Fruit fly (Drosophila melanogaster): ENCODE results near the gene Xrcc2.

Gene Xrcc2

dm6 chrX:18506639-18507528 is 7.0 kb downstream of the Xrcc2 start (continued):
- TF ChIP-seq esg (GFP tag; conservative IDR thresholded peaks at IDR 0.05): peak; percentile 67
- peak; percentile 54 for TF ChIP-seq CG17385 (GFP tag; optimal IDR thresholded peaks at IDR 0.05)
- peak; percentile 71 for TF ChIP-seq org-1 (GFP tag; optimal IDR thresholded peaks at IDR 0.05)
- TF ChIP-seq CG14050 (GFP tag; IDR thresholded peaks at IDR 0.05): peak; percentile 70
- TF ChIP-seq CG17829 (tag; optimal IDR thresholded peaks at IDR 0.05): peak; percentile 73
- peak; percentile 84 for TF ChIP-seq ind (GFP tag; optimal IDR thresholded peaks at IDR 0.05)
- TF ChIP-seq CG8281 (tag; optimal IDR thresholded peaks at IDR 0.05): no peak
- peak; percentile 43 for TF ChIP-seq CG3163 (GFP tag; optimal IDR thresholded peaks at IDR 0.05)
- TF ChIP-seq CG4854 (GFP tag; optimal IDR thresholded peaks at IDR 0.05): peak; percentile 68
- TF ChIP-seq fd102C (GFP tag; optimal IDR thresholded peaks at IDR 0.05): no peak
- TF ChIP-seq zfh2 (GFP tag; optimal IDR thresholded peaks at IDR 0.05): peak; percentile 56
- TF ChIP-seq mam (GFP tag; optimal IDR thresholded peaks at IDR 0.05): peak; percentile 60
- no peak for TF ChIP-seq CG8478 (optimal IDR thresholded peaks at IDR 0.05)
- peak; percentile 59 for TF ChIP-seq tap (tag; optimal IDR thresholded peaks at IDR 0.05)
- TF ChIP-seq Abd-B (GFP tag; optimal IDR thresholded peaks at IDR 0.05): peak; percentile 23
- no peak for TF ChIP-seq CG3995 (GFP tag; optimal IDR thresholded peaks at IDR 0.05)
- peak; percentile 68 for TF ChIP-seq CG4730 (GFP tag; IDR thresholded peaks at IDR 0.05)
- peak; percentile 42; the same call in 1 of the 2 replicates for TF ChIP-seq Nf-YA (GFP tag; IDR thresholded peaks at IDR 0.05)
- peak; percentile 99 for TF ChIP-seq CG5180 (GFP tag; optimal IDR thresholded peaks at IDR 0.05)
- TF ChIP-seq ssp (GFP tag; IDR thresholded peaks at IDR 0.05): peak; percentile 46
- TF ChIP-seq h (optimal IDR thresholded peaks at IDR 0.05): no peak
- TF ChIP-seq CG33557 (GFP tag; optimal IDR thresholded peaks at IDR 0.05): no peak
- peak; percentile 46 for TF ChIP-seq CG16815 (GFP tag; optimal IDR thresholded peaks at IDR 0.05)
- peak; percentile 84 for TF ChIP-seq ara (GFP tag; IDR thresholded peaks at IDR 0.05)
- peak; percentile 79 for TF ChIP-seq CG10979 (tag; optimal IDR thresholded peaks at IDR 0.05)
- peak; percentile 48; the same call in 1 of the 2 replicates for TF ChIP-seq bowl (GFP tag; IDR thresholded peaks at IDR 0.05)
- no peak for TF ChIP-seq Lpt (GFP tag; optimal IDR thresholded peaks at IDR 0.05)
- TF ChIP-seq CG42726 (GFP tag; IDR thresholded peaks at IDR 0.05; ENCODE audit: partially characterized antibody): no peak
- peak; percentile 25 for TF ChIP-seq pita (GFP tag; optimal IDR thresholded peaks at IDR 0.05)
- peak; percentile 68 for TF ChIP-seq CG9932 (GFP tag; IDR thresholded peaks at IDR 0.05)
- peak; percentile 76 for TF ChIP-seq ems (GFP tag; optimal IDR thresholded peaks at IDR 0.05)
- no peak for TF ChIP-seq CG34224 (GFP tag; IDR thresholded peaks at IDR 0.05; ENCODE audit: partially characterized antibody)
- TF ChIP-seq CkIIα-i1 (GFP tag; IDR thresholded peaks at IDR 0.05): 0 out of 2 replicates have a peak, but pooled peaks have one; percentile 24
- peak; percentile 32; the same call in 1 of the 3 replicates for TF ChIP-seq CG11093 (GFP tag; IDR thresholded peaks at IDR 0.05)
- TF ChIP-seq NC2β (GFP tag; optimal IDR thresholded peaks at IDR 0.05): peak; percentile 4
- TF ChIP-seq unpg (GFP tag; optimal IDR thresholded peaks at IDR 0.05): peak; percentile 82
- TF ChIP-seq CG18599 (GFP tag; optimal IDR thresholded peaks at IDR 0.05): peak; percentile 78
- TF ChIP-seq CG10543 (GFP tag; optimal IDR thresholded peaks at IDR 0.05): no peak
- TF ChIP-seq CG14014 (GFP tag; IDR thresholded peaks at IDR 0.05): peak; percentile 76
- TF ChIP-seq zen (tag; optimal IDR thresholded peaks at IDR 0.05): peak; percentile 54
- TF ChIP-seq CG13775 (GFP tag; optimal IDR thresholded peaks at IDR 0.05): peak; percentile 68
- peak; percentile 90 for TF ChIP-seq Awh (GFP tag; IDR thresholded peaks at IDR 0.05)
- TF ChIP-seq Hmr (GFP tag; optimal IDR thresholded peaks at IDR 0.05): peak; percentile 61
- TF ChIP-seq D (optimal IDR thresholded peaks at IDR 0.05): no peak
- peak; percentile 72 for TF ChIP-seq D (GFP tag; optimal IDR thresholded peaks at IDR 0.05)
- peak; percentile 50 for TF ChIP-seq Ets97D (GFP tag; optimal IDR thresholded peaks at IDR 0.05)
- TF ChIP-seq Vsx1 (GFP tag; optimal IDR thresholded peaks at IDR 0.05): peak; percentile 35
- 0 out of 2 replicates have a peak, but pooled peaks have one; percentile 15 for TF ChIP-seq toy (GFP tag; IDR thresholded peaks at IDR 0.05)
- TF ChIP-seq sqz (GFP tag; optimal IDR thresholded peaks at IDR 0.05): no peak

Data from whole organism, embryonic.